Worm (Caenorhabditis elegans) whole organism, midembryonic: ENCODE measurements around the gene C09G12.5.
A peak's percentile ranks its signal among the peaks of the same experiment; 100 is the strongest.

Source experiments
- T22C8.4 ChIP-seq: fragments of 200-800 bp; sonication (Bioruptor generic); IDR thresholded peaks from 2 replicates; pipeline ENCODE4 v1.3.6; 2022; ENCODE audit warnings: missing genetic modification characterization, missing compliant biosample characterization
- cog-1 ChIP-seq: sonication (generic microtip); optimal IDR thresholded peaks from 2 replicates; lab custom pipeline; 2016; ENCODE audit warnings: missing genetic modification characterization, missing compliant biosample characterization
- flt-1 ChIP-seq: fragments of 200-800 bp; sonication (Bioruptor generic); IDR thresholded peaks from 2 replicates; pipeline ENCODE4 v1.3.6; 2022; ENCODE audit warnings: missing genetic modification characterization, missing compliant biosample characterization
- klf-2 ChIP-seq: fragments of 200-800 bp; sonication (Bioruptor generic); conservative IDR thresholded peaks from 2 replicates; pipeline ENCODE4 v1.3.6; 2022; ENCODE audit warnings: missing genetic modification reagents, missing genetic modification characterization, missing compliant biosample characterization
- med-1 ChIP-seq: sonication (generic microtip); optimal IDR thresholded peaks from 2 replicates; lab custom pipeline; 2017; ENCODE audit warnings: missing genetic modification characterization, mild to moderate bottlenecking, missing compliant biosample characterization, antibody characterized with exemption, missing genetic modification reagents; ENCODE audit not compliant: insufficient read depth
- ref-1 ChIP-seq: fragments of 200-800 bp; sonication (Bioruptor generic); conservative IDR thresholded peaks from 2 replicates; pipeline ENCODE4 v1.3.6; 2022; ENCODE audit warnings: missing genetic modification reagents, missing genetic modification characterization, missing compliant biosample characterization
- tab-1 ChIP-seq: fragments of 200-800 bp; sonication (Bioruptor generic); IDR thresholded peaks from 2 replicates; pipeline ENCODE4 v1.3.6; 2022; ENCODE audit warnings: missing genetic modification characterization, missing compliant biosample characterization
- ztf-23 ChIP-seq: fragments of 200-800 bp; sonication (Bioruptor generic); IDR thresholded peaks from 2 replicates; pipeline ENCODE4 v1.3.6; 2022; ENCODE audit warnings: missing genetic modification reagents, missing genetic modification characterization, missing compliant biosample characterization
- ztf-29 ChIP-seq: fragments of 200-800 bp; sonication (Bioruptor generic); IDR thresholded peaks from 2 replicates; pipeline ENCODE4 v1.3.6; 2022; ENCODE audit warnings: missing genetic modification reagents, missing genetic modification characterization, missing compliant biosample characterization

C09G12.5 gene

ce11 chrIV:3515412-3516046, 36.4 kb downstream of the C09G12.5 start:
- no peak for TF ChIP-seq ref-1 (GFP tag; lab: Robert Waterston, UW)
- TF ChIP-seq cog-1 (tag; lab: Kevin White, UChicago), result peak; percentile 22
- TF ChIP-seq tab-1 (GFP tag; lab: Robert Waterston, UW), result no peak
- TF ChIP-seq ztf-29 (GFP tag; lab: Robert Waterston, UW), result peak; percentile 54; the same call in 1 of the 2 replicates
- peak; percentile 89 for TF ChIP-seq T22C8.4 (GFP tag; lab: Robert Waterston, UW)
- no peak for TF ChIP-seq ztf-23 (GFP tag; lab: Robert Waterston, UW)

ce11 chrIV:3516586-3516985, 37.5 kb downstream of the C09G12.5 start, which contains the start of gene unc-33:
Gene unc-33 (plus strand): TSS chrIV:3516886.
- no peak for TF ChIP-seq klf-2 (GFP tag; lab: Robert Waterston, UW)
- TF ChIP-seq T22C8.4 (GFP tag; lab: Robert Waterston, UW), result no peak
- no peak for TF ChIP-seq cog-1 (tag; lab: Kevin White, UChicago)
- no peak for TF ChIP-seq flt-1 (GFP tag; lab: Robert Waterston, UW)
- TF ChIP-seq ref-1 (GFP tag; lab: Robert Waterston, UW), result no peak
- no peak for TF ChIP-seq med-1
- TF ChIP-seq ztf-29 (GFP tag; lab: Robert Waterston, UW), result no peak
- TF ChIP-seq tab-1 (GFP tag; lab: Robert Waterston, UW), result no peak
- no peak for TF ChIP-seq ztf-23 (GFP tag; lab: Robert Waterston, UW)

- TF ChIP-seq cog-1 (tag; lab: Kevin White, UChicago), result no peak
- TF ChIP-seq T22C8.4 (GFP tag; lab: Robert Waterston, UW), result no peak
- TF ChIP-seq ref-1 (GFP tag; lab: Robert Waterston, UW), result no peak
- TF ChIP-seq tab-1 (GFP tag; lab: Robert Waterston, UW), result no peak
- no peak for TF ChIP-seq flt-1 (GFP tag; lab: Robert Waterston, UW)
- no peak for TF ChIP-seq ztf-29 (GFP tag; lab: Robert Waterston, UW)
- no peak for TF ChIP-seq ztf-23 (GFP tag; lab: Robert Waterston, UW)
These were observed 38.4 kb downstream of the C09G12.5 start for ce11 chrIV:3517582-3517981.

- TF ChIP-seq cog-1 (tag; lab: Kevin White, UChicago) (no peak), ztf-29 (GFP tag; lab: Robert Waterston, UW) (no peak), med-1 (no peak), klf-2 (GFP tag; lab: Robert Waterston, UW) (no peak), ztf-23 (GFP tag; lab: Robert Waterston, UW) (no peak), ref-1 (GFP tag; lab: Robert Waterston, UW) (no peak), flt-1 (GFP tag; lab: Robert Waterston, UW) (no peak), tab-1 (GFP tag; lab: Robert Waterston, UW) (no peak), T22C8.4 (GFP tag; lab: Robert Waterston, UW) (no peak)
These were observed 40.2 kb downstream of the C09G12.5 start for ce11 chrIV:3519352-3519751.

- TF ChIP-seq ztf-29 (GFP tag; lab: Robert Waterston, UW) (no peak), ref-1 (GFP tag; lab: Robert Waterston, UW) (no peak), med-1 (no peak), cog-1 (tag; lab: Kevin White, UChicago) (no peak), ztf-23 (GFP tag; lab: Robert Waterston, UW) (no peak), klf-2 (GFP tag; lab: Robert Waterston, UW) (no peak), T22C8.4 (GFP tag; lab: Robert Waterston, UW) (no peak), tab-1 (GFP tag; lab: Robert Waterston, UW) (no peak), flt-1 (GFP tag; lab: Robert Waterston, UW) (no peak)
These were observed 41.2 kb downstream of the C09G12.5 start for ce11 chrIV:3520374-3520773.

- no peak for TF ChIP-seq ref-1 (GFP tag; lab: Robert Waterston, UW)
- 0 out of 2 replicates have a peak, but pooled peaks have one; percentile 49 for TF ChIP-seq flt-1 (GFP tag; lab: Robert Waterston, UW)
- TF ChIP-seq cog-1 (tag; lab: Kevin White, UChicago), result peak; percentile 57
These were observed 41.8 kb downstream of the C09G12.5 start for ce11 chrIV:3520957-3521356.

- TF ChIP-seq klf-2 (GFP tag; lab: Robert Waterston, UW) (no peak), ref-1 (GFP tag; lab: Robert Waterston, UW) (no peak), tab-1 (GFP tag; lab: Robert Waterston, UW) (no peak), flt-1 (GFP tag; lab: Robert Waterston, UW) (peak; percentile 41; the same call in 1 of the 2 replicates), cog-1 (tag; lab: Kevin White, UChicago) (no peak)
These were observed 42.6 kb downstream of the C09G12.5 start for ce11 chrIV:3521710-3522109.

ce11 chrIV:3523419-3523818, 44.3 kb downstream of the C09G12.5 start:
- TF ChIP-seq cog-1 (tag; lab: Kevin White, UChicago) (no peak), ztf-29 (GFP tag; lab: Robert Waterston, UW) (no peak), klf-2 (GFP tag; lab: Robert Waterston, UW) (no peak), flt-1 (GFP tag; lab: Robert Waterston, UW) (no peak), T22C8.4 (GFP tag; lab: Robert Waterston, UW) (no peak), ztf-23 (GFP tag; lab: Robert Waterston, UW) (no peak), tab-1 (GFP tag; lab: Robert Waterston, UW) (no peak), med-1 (no peak), ref-1 (GFP tag; lab: Robert Waterston, UW) (no peak)

- peak; percentile 82 for TF ChIP-seq ref-1 (GFP tag; lab: Robert Waterston, UW)
- peak; percentile 95 for TF ChIP-seq flt-1 (GFP tag; lab: Robert Waterston, UW)
- TF ChIP-seq med-1, result peak; percentile 47
- peak; percentile 75 for TF ChIP-seq klf-2 (GFP tag; lab: Robert Waterston, UW)
- peak; percentile 92 for TF ChIP-seq tab-1 (GFP tag; lab: Robert Waterston, UW)
- TF ChIP-seq T22C8.4 (GFP tag; lab: Robert Waterston, UW), result peak; percentile 81
- peak; percentile 69 for TF ChIP-seq cog-1 (tag; lab: Kevin White, UChicago)
- TF ChIP-seq ztf-29 (GFP tag; lab: Robert Waterston, UW), result peak; percentile 74
- peak; percentile 90 for TF ChIP-seq ztf-23 (GFP tag; lab: Robert Waterston, UW)
These were observed 45.5 kb downstream of the C09G12.5 start for ce11 chrIV:3524584-3525020.
